Fruit fly (Drosophila melanogaster): ENCODE data around the gene KdelR.
A peak's percentile ranks its signal among the peaks of the same experiment; 100 is the strongest.

KdelR gene

DNA sequence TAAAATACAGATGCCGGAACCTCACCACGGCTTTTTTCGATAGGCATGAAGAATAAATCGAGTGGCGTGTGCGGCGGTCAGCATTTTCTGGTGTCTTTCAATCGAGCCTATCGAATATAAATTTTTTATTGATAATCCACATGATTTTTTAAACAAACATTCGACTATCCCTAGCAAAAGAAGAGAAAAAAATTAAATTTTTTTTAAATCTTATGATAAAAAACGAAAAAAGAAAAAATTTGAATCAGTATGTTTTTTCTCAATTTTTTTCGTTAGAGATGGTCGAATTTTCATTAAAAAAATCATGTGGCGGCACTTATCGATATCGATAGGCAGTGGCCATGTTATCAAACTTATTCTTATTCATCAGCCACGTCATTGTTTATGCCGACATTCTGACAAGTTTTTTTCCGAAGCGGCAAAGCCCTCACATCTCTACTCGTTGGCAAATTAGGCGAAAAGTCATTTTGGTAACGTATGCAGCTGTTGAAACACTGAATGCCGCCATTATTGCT lies at the start of gene KdelR, which contains the start of gene SmB:
Gene KdelR, plus strand, starts transcription at position 354 of the 515 bp plus-strand sequence.
Gene SmB, minus strand, starts transcription at position 94 of the 515 bp plus-strand sequence.
- no peak for TF ChIP-seq CTCF (optimal IDR thresholded peaks at IDR 0.05)
- TF ChIP-seq CG8478 (optimal IDR thresholded peaks at IDR 0.05): no peak

DNA sequence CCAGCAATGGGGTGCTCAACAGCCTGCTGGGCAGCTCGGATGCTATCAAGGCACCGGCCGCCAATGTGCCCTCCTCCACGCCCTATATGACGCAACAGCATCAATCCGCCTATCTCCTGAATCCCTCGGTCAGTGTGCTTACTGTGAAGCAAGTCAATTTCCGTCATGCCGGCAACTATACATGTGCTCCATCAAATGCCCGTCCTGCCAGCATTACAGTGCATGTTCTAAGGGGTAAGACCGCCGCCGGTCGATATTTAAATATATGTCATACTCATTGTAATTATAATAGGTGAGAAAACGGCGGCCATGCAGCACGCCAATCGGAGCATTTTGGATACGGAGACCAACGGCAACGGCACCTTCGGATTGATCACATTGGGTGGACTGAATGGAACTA lies 48.1 kb upstream of the KdelR start:
- TF ChIP-seq CG8478 (optimal IDR thresholded peaks at IDR 0.05) (no peak), CTCF (optimal IDR thresholded peaks at IDR 0.05) (no peak)

DNA sequence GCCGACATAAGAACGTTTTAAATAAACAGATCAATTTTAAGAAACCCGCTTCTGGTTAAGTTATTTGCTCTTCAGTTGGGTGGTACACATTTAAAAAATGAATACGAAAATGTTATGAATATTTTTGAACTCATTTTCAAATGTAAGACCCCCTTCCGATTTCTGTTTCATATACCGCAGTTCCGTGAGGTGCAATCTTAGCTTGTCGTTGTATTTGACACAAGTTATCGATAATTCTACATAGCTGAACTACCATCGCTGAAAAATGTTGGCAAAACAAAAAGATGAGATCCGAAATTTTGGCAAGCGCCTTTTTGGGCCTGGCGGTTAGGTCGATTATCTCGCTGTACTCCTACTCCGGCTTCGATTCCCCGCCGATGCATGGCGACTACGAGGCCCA lies 46.8 kb upstream of the KdelR start, which contains the start of gene gny:
Gene gny, plus strand, starts transcription at position 239 of the 400 bp plus-strand sequence.
- TF ChIP-seq CTCF (optimal IDR thresholded peaks at IDR 0.05) (peak; percentile 12 to 32), CG8478 (optimal IDR thresholded peaks at IDR 0.05) (no peak)

DNA sequence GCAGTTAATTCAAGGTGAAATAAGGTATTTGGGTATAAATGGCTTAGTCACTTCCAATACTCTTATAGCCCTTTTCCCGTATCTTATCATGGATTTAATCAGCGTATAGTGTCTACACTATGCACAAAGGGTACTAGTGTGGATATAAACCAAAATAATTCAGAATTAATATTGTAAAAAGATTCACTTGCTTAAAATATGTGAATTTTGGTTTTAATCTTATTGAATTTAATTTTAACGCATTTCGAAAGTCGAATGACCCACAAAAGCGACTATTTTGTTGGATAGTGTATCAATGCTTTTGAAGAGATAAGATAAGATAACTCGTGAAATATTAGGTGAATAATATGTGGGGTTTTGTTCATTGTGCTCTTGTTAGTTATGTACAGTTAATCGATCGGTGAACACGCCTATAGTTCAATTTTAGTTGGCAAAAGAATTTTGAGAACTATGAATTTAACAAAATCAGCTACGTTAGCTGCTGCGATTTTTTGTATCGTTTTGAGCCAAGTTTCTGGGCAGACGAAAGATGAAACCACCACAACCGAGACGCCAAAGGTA lies 44.7 kb upstream of the KdelR start, which contains the start of gene CG5096:
Gene CG5096, plus strand, starts transcription at position 374 of the 561 bp plus-strand sequence.
- TF ChIP-seq CG8478 (optimal IDR thresholded peaks at IDR 0.05): no peak
- no peak for TF ChIP-seq CTCF (optimal IDR thresholded peaks at IDR 0.05)

DNA sequence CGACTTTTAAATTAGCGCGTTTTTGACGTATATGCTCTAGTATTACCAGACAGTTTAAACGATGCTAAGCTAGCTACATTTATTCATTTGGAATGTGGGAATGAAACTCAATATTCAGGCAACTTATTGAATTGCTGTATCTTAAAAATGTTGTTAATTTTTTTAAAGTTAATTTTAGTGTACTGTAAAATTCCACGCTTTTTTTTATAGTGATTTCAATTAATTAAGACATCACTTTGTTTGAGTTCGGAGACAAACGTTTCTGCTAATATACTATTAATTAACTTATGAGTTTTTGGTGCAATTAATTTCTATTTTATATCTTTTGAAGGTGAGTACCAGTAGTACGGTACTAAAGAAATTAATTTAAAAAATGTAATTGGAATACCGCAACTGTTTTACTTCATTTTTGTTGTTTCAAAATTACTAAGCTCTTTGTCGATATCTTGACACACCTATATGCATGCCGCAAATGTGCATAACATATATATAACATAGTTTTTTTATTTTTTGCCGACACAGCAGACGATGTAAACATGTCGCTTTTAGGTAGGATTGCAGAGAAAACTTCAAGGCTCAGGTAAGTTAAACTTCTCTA lies 40.4 kb upstream of the KdelR start, which contains the start of the genes Cdk1 and mRpS7:
Gene Cdk1, minus strand, starts transcription at position 55 of the 598 bp plus-strand sequence.
Gene mRpS7, plus strand, starts transcription at position 455 of the 598 bp plus-strand sequence.
- TF ChIP-seq CG8478 (optimal IDR thresholded peaks at IDR 0.05): no peak
- no peak for TF ChIP-seq CTCF (optimal IDR thresholded peaks at IDR 0.05)

DNA sequence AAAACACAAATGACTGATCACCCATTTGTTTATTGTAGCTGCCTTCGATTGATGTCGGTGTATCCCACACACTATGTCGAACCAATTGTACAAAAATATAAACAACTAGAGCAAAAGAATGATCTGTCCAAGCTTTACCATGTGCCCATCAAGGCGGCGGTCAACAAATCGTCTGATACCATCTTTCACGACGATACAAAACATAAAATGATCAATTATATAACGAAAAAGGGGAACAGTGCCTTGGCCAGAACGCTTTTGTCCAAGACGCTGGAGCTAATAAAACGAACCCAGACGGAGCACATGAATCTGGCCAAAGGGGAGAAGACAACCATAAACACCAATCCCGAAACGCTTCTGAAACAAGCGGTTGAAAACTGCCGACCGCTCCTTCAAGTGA lies 39.9 kb upstream of the KdelR start:
- TF ChIP-seq CG8478 (optimal IDR thresholded peaks at IDR 0.05) (no peak), CTCF (optimal IDR thresholded peaks at IDR 0.05) (no peak)

DNA sequence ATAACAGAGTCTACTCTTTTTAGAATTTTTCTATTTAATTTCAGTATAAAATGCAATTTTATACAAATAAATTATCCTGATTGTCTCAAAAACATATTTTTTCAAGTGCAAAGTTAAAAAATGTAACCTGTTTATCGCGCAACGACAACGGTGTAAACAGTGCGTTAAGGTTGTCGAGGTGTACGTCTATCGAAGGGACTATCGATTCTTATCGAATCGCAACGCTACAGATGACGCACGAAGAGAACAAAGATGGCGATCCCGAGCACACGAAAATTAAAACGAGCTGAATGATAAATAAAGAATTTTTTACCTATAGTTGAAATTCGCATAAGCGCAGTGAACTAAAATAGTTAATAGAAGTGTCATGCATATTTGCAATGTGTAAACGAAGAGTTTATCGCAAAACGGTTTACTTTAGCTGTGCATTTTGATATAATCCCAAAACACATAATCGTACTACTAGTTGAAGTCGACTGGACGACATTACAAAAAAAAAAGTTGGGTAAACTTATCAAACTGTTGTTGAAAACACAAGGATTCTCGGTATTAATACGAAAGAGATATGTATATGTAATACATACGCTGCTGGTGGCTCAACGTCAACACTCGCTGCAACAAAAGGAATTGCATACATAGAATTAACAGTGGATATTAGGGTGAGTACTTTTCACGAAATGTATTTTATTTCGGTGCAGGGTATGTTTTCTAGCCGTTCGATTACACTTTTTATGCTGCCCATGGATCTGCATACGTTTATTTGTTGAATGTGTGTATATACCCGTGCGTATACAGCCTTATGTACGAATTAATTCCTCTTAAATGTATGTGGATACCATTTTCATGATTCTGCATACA lies 38.6 kb upstream of the KdelR start, which contains the start of gene da:
Gene da, plus strand, starts transcription at position 237 of the 858 bp plus-strand sequence.
- TF ChIP-seq CTCF (optimal IDR thresholded peaks at IDR 0.05) (peak in 1 of 2 experiments; percentile 51), CG8478 (optimal IDR thresholded peaks at IDR 0.05) (no peak)

DNA sequence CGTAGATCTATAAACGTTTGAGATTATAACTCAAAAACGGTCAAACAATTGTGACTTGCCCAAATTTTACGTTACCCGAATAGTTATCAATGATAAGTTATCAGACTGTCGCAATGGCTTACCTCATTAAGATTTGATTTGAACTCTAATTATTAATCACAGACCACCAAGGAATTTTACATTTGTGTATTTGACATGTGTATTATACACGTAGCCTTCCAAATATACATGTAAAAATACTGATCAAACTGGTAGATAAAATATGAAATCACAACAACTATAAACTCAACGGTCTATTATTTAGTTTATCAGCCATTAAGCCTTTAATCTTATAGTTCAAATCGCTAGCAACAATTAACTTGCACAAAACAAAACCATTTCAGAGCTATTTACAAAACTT lies 33.2 kb upstream of the KdelR start:
- TF ChIP-seq CG8478 (optimal IDR thresholded peaks at IDR 0.05): no peak
- no peak for TF ChIP-seq CTCF (optimal IDR thresholded peaks at IDR 0.05)

DNA sequence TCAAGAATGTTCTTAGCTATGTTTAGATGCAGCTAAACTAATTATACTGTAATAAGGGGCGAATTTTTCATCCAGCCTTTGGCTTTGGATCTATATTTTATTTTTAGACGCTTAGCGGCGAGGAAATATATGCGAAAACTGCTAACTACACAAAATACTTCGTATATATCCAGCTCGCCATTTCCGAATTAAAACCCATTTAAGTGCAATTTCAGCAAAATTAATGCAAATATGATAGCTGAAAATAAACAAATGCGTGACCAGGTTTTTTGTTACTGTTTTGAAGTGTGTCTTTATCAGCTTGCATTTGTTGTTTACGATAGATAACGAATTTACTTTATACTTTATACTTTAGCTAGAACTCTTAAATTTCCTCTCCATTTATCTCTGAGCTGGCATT lies 31.7 kb upstream of the KdelR start:
- no peak for TF ChIP-seq CTCF (optimal IDR thresholded peaks at IDR 0.05)
- no peak for TF ChIP-seq CG8478 (optimal IDR thresholded peaks at IDR 0.05)

DNA sequence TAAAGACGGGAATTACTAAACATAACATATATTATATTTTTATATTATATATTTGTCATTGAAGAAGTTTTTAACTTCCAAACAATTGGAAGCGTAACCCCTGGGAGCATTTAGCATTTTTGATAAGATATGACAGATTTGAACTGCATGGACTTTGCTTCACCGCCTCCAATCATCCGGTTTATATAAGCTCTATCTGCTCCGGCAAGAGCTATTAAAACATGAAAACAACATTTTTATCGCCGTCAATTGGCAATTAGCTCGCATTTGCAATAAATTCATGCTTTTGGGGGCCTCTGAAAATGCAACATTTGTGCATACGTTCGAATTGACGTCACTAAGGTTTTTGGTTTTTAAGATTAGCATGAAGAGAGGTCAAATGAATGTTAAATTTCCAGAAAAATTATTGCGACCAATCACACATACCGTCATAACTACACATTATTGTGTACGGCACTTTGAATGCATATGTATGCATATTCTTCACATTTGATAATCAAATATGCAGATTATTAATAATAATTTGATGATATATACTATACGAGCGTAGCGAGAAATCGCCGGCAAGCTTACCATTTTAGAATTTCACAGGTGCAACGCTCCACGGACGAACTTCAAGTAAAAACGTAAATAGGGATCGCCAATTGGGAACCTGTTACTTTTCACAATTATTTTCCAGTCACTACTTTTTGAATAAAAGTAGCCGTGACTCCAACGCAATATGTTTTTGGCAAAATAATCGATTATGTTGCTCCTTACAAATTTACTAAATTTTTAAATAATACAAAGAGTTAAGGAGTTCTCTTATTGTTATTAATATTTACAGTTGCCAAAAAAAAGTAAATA lies 30.8 kb upstream of the KdelR start, which contains the start of gene Mdh1:
Gene Mdh1, minus strand, starts transcription at position 691 of the 846 bp plus-strand sequence.
- TF ChIP-seq CTCF (optimal IDR thresholded peaks at IDR 0.05) (no peak), CG8478 (optimal IDR thresholded peaks at IDR 0.05) (no peak)

DNA sequence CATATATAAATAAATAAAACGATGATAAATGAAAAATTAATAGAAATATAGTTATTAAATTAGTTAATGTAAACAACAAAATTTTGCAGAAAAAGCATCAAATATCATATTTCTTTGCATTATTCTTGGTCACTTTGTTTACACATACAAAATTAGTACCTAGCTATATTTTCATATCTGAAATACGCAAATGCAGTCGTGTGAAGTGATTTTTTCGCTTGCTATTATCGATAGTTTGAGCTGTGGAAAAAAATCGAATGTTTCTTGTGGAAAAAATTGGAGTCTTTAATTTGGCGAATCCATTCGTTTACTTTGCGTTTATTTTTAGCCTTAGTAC lies 30.2 kb upstream of the KdelR start, which contains the start of gene Cnot4:
Gene Cnot4, plus strand, starts transcription at position 229 of the 337 bp plus-strand sequence.
- TF ChIP-seq CTCF (optimal IDR thresholded peaks at IDR 0.05) (no peak), CG8478 (optimal IDR thresholded peaks at IDR 0.05) (no peak)

DNA sequence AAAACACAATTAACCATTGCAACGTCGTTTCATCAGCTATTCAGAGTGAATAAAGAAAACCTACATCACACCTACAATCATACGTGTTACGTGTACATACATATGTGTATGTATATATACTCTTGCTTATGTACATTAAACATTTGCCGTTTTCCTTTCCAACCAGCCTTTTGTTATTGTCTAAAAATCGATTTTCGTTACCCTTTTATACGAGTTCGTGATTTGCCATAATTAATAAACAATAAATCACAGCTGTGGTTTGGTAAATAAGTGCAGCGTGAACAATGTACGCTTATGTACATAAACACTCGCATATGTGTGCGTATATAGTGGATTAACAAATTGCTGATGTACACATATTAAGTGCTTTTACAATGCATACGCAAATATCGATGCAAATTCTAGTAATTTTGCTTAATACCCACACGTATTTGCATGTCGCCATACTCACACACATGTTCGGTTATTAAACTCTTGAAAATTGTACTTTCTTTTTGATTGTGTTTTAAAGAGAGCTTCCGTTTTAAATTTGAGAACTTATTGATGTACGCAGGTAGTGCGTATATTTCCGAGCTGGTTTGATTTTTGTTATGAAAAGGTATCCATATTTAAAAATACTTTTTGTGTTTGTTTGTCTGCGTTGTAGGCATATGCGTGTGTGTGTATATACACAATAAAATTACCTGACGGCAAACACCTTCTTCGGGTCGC lies 29.7 kb upstream of the KdelR start:
- TF ChIP-seq CG8478 (optimal IDR thresholded peaks at IDR 0.05): no peak

DNA sequence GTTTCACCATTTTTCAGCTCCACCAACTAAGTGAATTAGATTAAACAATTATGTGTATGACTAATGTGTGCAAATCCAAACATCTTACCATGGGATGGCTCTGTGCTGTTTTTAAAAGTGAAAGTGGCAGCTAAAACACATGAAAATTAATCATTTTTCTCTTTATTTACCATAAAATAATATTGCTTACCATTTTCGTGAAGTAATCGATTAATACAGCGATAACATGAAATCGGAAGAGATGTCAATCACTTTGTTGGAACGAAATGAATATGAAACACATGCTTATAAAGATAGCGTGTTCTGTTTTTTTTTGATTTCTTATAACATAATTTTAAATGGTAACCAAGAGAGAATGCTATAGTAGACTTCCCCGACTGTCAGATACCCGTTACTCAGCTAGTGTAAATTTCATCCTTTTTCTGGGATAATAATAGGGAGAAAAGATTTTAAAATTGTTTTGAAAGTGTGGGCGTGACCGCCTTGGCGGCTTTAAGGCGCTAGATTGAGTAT lies 22.8 kb upstream of the KdelR start:
- no peak for TF ChIP-seq CTCF (optimal IDR thresholded peaks at IDR 0.05)
- TF ChIP-seq CG8478 (optimal IDR thresholded peaks at IDR 0.05): no peak
